Worm (Caenorhabditis elegans): ENCODE data around the gene hlh-3.

DNA sequence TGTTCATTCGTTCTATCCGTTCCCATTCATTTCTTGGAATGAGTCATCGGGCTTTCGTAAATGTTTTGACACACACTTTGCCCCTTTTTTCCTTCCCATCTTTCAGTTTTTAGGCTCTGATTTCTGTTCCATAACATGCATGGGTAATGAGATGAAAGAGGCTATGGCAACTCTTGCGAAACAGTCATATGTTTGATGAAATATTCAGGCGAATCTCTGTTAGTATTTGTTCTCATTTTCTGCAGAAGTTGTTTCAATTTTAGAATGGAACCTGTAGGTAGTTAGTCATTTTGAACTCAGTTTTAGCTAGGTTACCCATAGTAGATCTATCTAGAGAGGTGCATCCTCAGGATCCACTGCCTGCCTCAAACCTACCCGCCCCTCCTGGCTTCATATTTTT, 28.6 kb downstream of the hlh-3 start:
- TF ChIP-seq flt-1 (GFP tag; IDR thresholded peaks at IDR 0.05): no peak
- no peak for TF ChIP-seq klf-2 (GFP tag; conservative IDR thresholded peaks at IDR 0.05)
- TF ChIP-seq T22C8.4 (GFP tag; IDR thresholded peaks at IDR 0.05): no peak
- no peak for TF ChIP-seq ztf-29 (GFP tag; IDR thresholded peaks at IDR 0.05)
- no peak for TF ChIP-seq cog-1 (tag; optimal IDR thresholded peaks at IDR 0.05)
- TF ChIP-seq med-1 (GFP tag; optimal IDR thresholded peaks at IDR 0.05; ENCODE audit: insufficient read depth): no peak
- TF ChIP-seq tab-1 (GFP tag; IDR thresholded peaks at IDR 0.05): no peak
- no peak for TF ChIP-seq ref-1 (GFP tag; conservative IDR thresholded peaks at IDR 0.05)
- TF ChIP-seq ztf-23 (GFP tag; IDR thresholded peaks at IDR 0.05): no peak
